Fruit fly (Drosophila melanogaster): ENCODE measurements around the gene Ance.

The Ance gene

DNA sequence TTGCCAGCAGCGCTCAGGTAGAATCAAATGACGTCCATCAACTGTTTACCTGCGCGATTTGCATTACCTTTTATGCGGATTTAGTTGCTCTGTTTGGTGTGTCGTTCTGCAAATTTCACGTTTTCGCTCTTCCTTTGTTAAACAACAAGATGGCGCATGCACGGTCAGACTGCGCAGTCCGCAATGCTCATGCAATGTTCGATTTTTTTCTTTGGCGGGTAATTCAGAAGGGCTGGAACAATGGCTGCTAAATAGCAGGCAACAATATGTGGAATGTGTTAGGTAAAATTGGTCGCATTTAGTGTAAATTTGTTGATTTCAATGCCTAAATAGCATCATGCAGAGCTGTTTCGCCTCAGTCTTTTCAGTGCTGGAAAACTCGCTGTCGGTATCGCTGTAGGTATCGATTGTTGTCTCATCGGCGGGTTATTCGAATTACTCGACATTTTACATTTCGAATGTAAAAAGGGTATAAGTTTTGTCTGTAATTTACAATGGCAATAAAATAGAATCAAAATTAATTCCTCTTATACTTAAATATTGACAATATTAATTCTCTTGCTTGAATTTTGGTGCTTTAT, 1.0 kb upstream of the Ance start, which contains the start of gene Smg5 (continued):
- peak; percentile 90 for TF ChIP-seq Doc2 (GFP tag; IDR thresholded peaks at IDR 0.05)
- TF ChIP-seq scrt (GFP tag; optimal IDR thresholded peaks at IDR 0.05) = peak; percentile 14
- TF ChIP-seq luna (GFP tag; optimal IDR thresholded peaks at IDR 0.05) = peak; percentile 92
- peak; percentile 95 for TF ChIP-seq Bgb (GFP tag; IDR thresholded peaks at IDR 0.05; ENCODE audit: partially characterized antibody)
- TF ChIP-seq CG13123 (GFP tag; optimal IDR thresholded peaks at IDR 0.05) = peak; percentile 89
- TF ChIP-seq usp (GFP tag; optimal IDR thresholded peaks at IDR 0.05) = no peak
- peak; percentile 88 for TF ChIP-seq CG11695 (GFP tag; IDR thresholded peaks at IDR 0.05)
- TF ChIP-seq Poxn (GFP tag; IDR thresholded peaks at IDR 0.05) = peak; percentile 73
- TF ChIP-seq CTCF (GFP tag; optimal IDR thresholded peaks at IDR 0.05) = peak; percentile 42
- TF ChIP-seq stwl (tag; optimal IDR thresholded peaks at IDR 0.05) = peak; percentile 76
- TF ChIP-seq CG18011 (GFP tag; optimal IDR thresholded peaks at IDR 0.05) = peak; percentile 87
- TF ChIP-seq NFAT (GFP tag; IDR thresholded peaks at IDR 0.05) = peak; percentile 95
- peak; percentile 89 for TF ChIP-seq CG6175 (GFP tag; IDR thresholded peaks at IDR 0.05)
- TF ChIP-seq Atf-2 (GFP tag; optimal IDR thresholded peaks at IDR 0.05) = peak; percentile 95
- TF ChIP-seq CG7839 (tag; optimal IDR thresholded peaks at IDR 0.05) = peak; percentile 79
- TF ChIP-seq CG2712 (tag; optimal IDR thresholded peaks at IDR 0.05) = peak; percentile 90
- peak; percentile 76 for TF ChIP-seq Taf1 (GFP tag; IDR thresholded peaks at IDR 0.05)
- peak; percentile 87 to 92 for TF ChIP-seq Pdp1 (GFP tag; optimal IDR thresholded peaks at IDR 0.05)
- peak; percentile 93 for TF ChIP-seq CG9727 (GFP tag; optimal IDR thresholded peaks at IDR 0.05)
- peak; percentile 85 for TF ChIP-seq sens-2 (GFP tag; IDR thresholded peaks at IDR 0.05)
- peak; percentile 83 for TF ChIP-seq gce (GFP tag; IDR thresholded peaks at IDR 0.05)
- peak; percentile 98 for TF ChIP-seq Sox102F (GFP tag; optimal IDR thresholded peaks at IDR 0.05)
- TF ChIP-seq CG10321 (GFP tag; IDR thresholded peaks at IDR 0.05) = no peak
- peak; percentile 92 for TF ChIP-seq jing (GFP tag; optimal IDR thresholded peaks at IDR 0.05)
- TF ChIP-seq tin (GFP tag; optimal IDR thresholded peaks at IDR 0.05) = peak; percentile 95
- peak; percentile 90 for TF ChIP-seq sug (tag; optimal IDR thresholded peaks at IDR 0.05)
- no peak for TF ChIP-seq CG4360 (GFP tag; IDR thresholded peaks at IDR 0.05)
- peak; percentile 98 for TF ChIP-seq H15 (GFP tag; IDR thresholded peaks at IDR 0.05)
- TF ChIP-seq abd-A (tag; optimal IDR thresholded peaks at IDR 0.05) = no peak
- TF ChIP-seq vfl (GFP tag; optimal IDR thresholded peaks at IDR 0.05) = peak; percentile 95
- peak; percentile 89 for TF ChIP-seq nerfin-1 (tag; optimal IDR thresholded peaks at IDR 0.05)
- peak in 1 of 2 experiments; percentile 34 for TF ChIP-seq eve (GFP tag; optimal IDR thresholded peaks at IDR 0.05)
- peak; percentile 90 for TF ChIP-seq CG2116 (GFP tag; optimal IDR thresholded peaks at IDR 0.05)
- peak; percentile 93 for TF ChIP-seq CG32532 (GFP tag; IDR thresholded peaks at IDR 0.05)
- peak; percentile 77; the same call in 2 of the 3 replicates for TF ChIP-seq CG3726 (GFP tag; IDR thresholded peaks at IDR 0.05)
- TF ChIP-seq fd3F (GFP tag; optimal IDR thresholded peaks at IDR 0.05) = peak; percentile 87
- TF ChIP-seq br (optimal IDR thresholded peaks at IDR 0.05) = no peak
- peak; percentile 92 for TF ChIP-seq B-H1 (GFP tag; IDR thresholded peaks at IDR 0.05)
- TF ChIP-seq CG5180 (GFP tag; optimal IDR thresholded peaks at IDR 0.05) = no peak
- TF ChIP-seq Awh (GFP tag; IDR thresholded peaks at IDR 0.05) = peak; percentile 91
- peak; percentile 89 for TF ChIP-seq Bdp1 (GFP tag; optimal IDR thresholded peaks at IDR 0.05)
- no peak for TF ChIP-seq hth (optimal IDR thresholded peaks at IDR 0.05)
- TF ChIP-seq CG7271 (tag; optimal IDR thresholded peaks at IDR 0.05) = peak; percentile 78
- TF ChIP-seq CG16813 (GFP tag; IDR thresholded peaks at IDR 0.05; ENCODE audit: partially characterized antibody) = peak; percentile 93
- TF ChIP-seq corto (GFP tag; optimal IDR thresholded peaks at IDR 0.05) = peak; percentile 65
- TF ChIP-seq CG6254 (GFP tag; optimal IDR thresholded peaks at IDR 0.05) = no peak
- TF ChIP-seq Ets65A (GFP tag) = peak; percentile 100
- TF ChIP-seq Lpt (GFP tag; optimal IDR thresholded peaks at IDR 0.05) = no peak
- no peak for TF ChIP-seq Vsx1 (GFP tag; optimal IDR thresholded peaks at IDR 0.05)
- peak; percentile 76 for TF ChIP-seq Hmx (GFP tag; optimal IDR thresholded peaks at IDR 0.05)
- peak; percentile 91 for TF ChIP-seq mld (GFP tag; IDR thresholded peaks at IDR 0.05; ENCODE audit: partially characterized antibody)
- peak; percentile 20 for TF ChIP-seq CG6683 (GFP tag; optimal IDR thresholded peaks at IDR 0.05)

All from whole organism, embryonic.